Worm (Caenorhabditis elegans) whole organism, L1 larva: ENCODE data around the gene F47B7.2.

ENCODE experiments used
- egl-27 ChIP-seq, 2 experiments: fragments of 150-350 bp in 1 of 2; sonication (generic microtip); optimal IDR thresholded peaks; 3 replicates each; lab custom pipeline; 2017 to 2018; ENCODE audit warnings: missing biosample characterization in 2 of 2, missing genetic modification characterization in 2 of 2, missing genetic modification reagents in 2 of 2
- mef-2 ChIP-seq: fragments of 150-350 bp; optimal IDR thresholded peaks from 2 replicates; lab custom pipeline; 2014; ENCODE audit warnings: missing biosample characterization, missing genetic modification characterization
- pag-3 ChIP-seq: sonication (generic microtip); optimal IDR thresholded peaks from 2 replicates; lab custom pipeline; 2017; ENCODE audit warnings: missing genetic modification characterization, mild to moderate bottlenecking, missing compliant biosample characterization, antibody characterized with exemption, borderline replicate concordance; ENCODE audit not compliant: insufficient read depth
- unc-30 ChIP-seq: sonication (generic microtip); optimal IDR thresholded peaks from 2 replicates; lab custom pipeline; 2017; ENCODE audit warnings: missing biosample characterization, missing genetic modification characterization

ce11 chrX:3797882-3798281 is 25.3 kb downstream of the F47B7.2 start, which contains the start of gene abu-10:
- TF ChIP-seq egl-27 (tag; optimal IDR thresholded peaks at IDR 0.05; lab: Kevin White, UChicago) (no peak), unc-30 (no peak), mef-2 (no peak), pag-3 (tag; lab: Kevin White, UChicago) (no peak)
